Worm (Caenorhabditis elegans): ENCODE measurements around the gene glna-2.

DNA sequence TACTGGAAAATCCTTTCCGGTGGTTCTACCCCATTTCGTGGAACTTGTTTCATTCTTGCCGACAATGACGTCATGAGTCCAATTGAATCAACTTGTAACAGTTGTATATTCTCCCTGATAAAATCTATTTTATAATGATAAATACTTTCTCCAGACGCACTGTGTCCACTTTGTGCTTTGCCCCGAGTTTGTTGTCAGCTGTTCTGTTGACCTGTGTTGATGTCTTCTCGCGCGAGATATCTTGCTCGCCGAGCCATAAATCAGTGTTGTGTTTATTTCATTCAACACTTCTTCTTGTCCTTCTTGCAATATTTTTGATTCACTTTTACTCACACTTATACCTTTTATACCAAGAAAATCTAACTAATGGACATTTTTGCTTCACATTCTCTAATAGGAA, 46.3 kb upstream of the glna-2 start:
- TF ChIP-seq scrt-1 (GFP tag; IDR thresholded peaks at IDR 0.05) (no peak), flt-1 (GFP tag; IDR thresholded peaks at IDR 0.05) (no peak), ets-7 (tag; optimal IDR thresholded peaks at IDR 0.05) (no peak), tra-4 (tag; optimal IDR thresholded peaks at IDR 0.05) (no peak), F13C5.2 (tag; optimal IDR thresholded peaks at IDR 0.05) (no peak), sea-1 (GFP tag; conservative IDR thresholded peaks at IDR 0.05) (no peak), aly-1 (tag; optimal IDR thresholded peaks at IDR 0.05) (no peak), ama-1 (optimal IDR thresholded peaks at IDR 0.05) (no peak), hmbx-1 (tag; optimal IDR thresholded peaks at IDR 0.05) (no peak), tbx-11 (GFP tag; IDR thresholded peaks at IDR 0.05) (no peak)

Data from whole organism, early embryonic.